Fruit fly (Drosophila melanogaster) whole organism, adult: Measurements from ENCODE around the gene CG14610.

Experiments used
- CG11617 ChIP-seq: fragments of 200-800 bp; sonication (Bioruptor generic); optimal IDR thresholded peaks from 2 replicates; lab custom pipeline; 2017; ENCODE audit warnings: mild to moderate bottlenecking, missing biosample characterization, missing genetic modification reagents, missing genetic modification characterization
- CG12768 ChIP-seq: fragments of 200-800 bp; sonication (Bioruptor generic); optimal IDR thresholded peaks from 2 replicates; lab custom pipeline; 2017; ENCODE audit warnings: missing biosample characterization, missing genetic modification characterization, mild to moderate bottlenecking, moderate library complexity, missing genetic modification reagents
- CG14711 ChIP-seq: fragments of 200-800 bp; sonication (Bioruptor generic); optimal IDR thresholded peaks from 2 replicates; lab custom pipeline; 2018; ENCODE audit warnings: missing biosample characterization, mild to moderate bottlenecking, missing genetic modification characterization, moderate library complexity
- CG1620 ChIP-seq: fragments of 200-800 bp; sonication (Bioruptor generic); optimal IDR thresholded peaks from 2 replicates; lab custom pipeline; 2016; ENCODE audit warnings: missing biosample characterization, missing genetic modification characterization
- CG5204 ChIP-seq: fragments of 200-800 bp; sonication (Bioruptor generic); optimal IDR thresholded peaks from 2 replicates; lab custom pipeline; 2016; ENCODE audit warnings: missing biosample characterization, missing genetic modification characterization
- CG7101 ChIP-seq: fragments of 200-800 bp; sonication (Bioruptor generic); optimal IDR thresholded peaks from 2 replicates; lab custom pipeline; 2018; ENCODE audit warnings: missing biosample characterization, mild to moderate bottlenecking, missing genetic modification characterization, moderate library complexity
- Crg-1 ChIP-seq: fragments of 200-800 bp; sonication (Bioruptor generic); optimal IDR thresholded peaks from 2 replicates; lab custom pipeline; 2016; ENCODE audit warnings: missing biosample characterization, missing genetic modification characterization
- Hr96 ChIP-seq: fragments of 200-800 bp; sonication (Bioruptor generic); optimal IDR thresholded peaks from 2 replicates; lab custom pipeline; 2016; ENCODE audit warnings: missing biosample characterization, missing genetic modification characterization
- Mnt ChIP-seq: fragments of 200-800 bp; sonication (Bioruptor generic); optimal IDR thresholded peaks from 2 replicates; lab custom pipeline; 2016; ENCODE audit warnings: missing biosample characterization, mild to moderate bottlenecking, missing genetic modification characterization
- cic ChIP-seq: fragments of 200-800 bp; sonication (Bioruptor generic); optimal IDR thresholded peaks from 2 replicates; lab custom pipeline; 2017; ENCODE audit warnings: missing biosample characterization, mild to moderate bottlenecking, missing genetic modification characterization, moderate library complexity
- kay ChIP-seq: fragments of 200-800 bp; sonication (Bioruptor generic); peaks from one replicate; lab custom pipeline; 2016; ENCODE audit warnings: missing biosample characterization, missing genetic modification characterization, borderline replicate concordance
- tj ChIP-seq: fragments of 200-800 bp; sonication (Bioruptor generic); optimal IDR thresholded peaks from 3 replicates; lab custom pipeline; 2017; ENCODE audit warnings: missing biosample characterization, mild to moderate bottlenecking, missing genetic modification characterization, moderate library complexity
- toe ChIP-seq: fragments of 200-800 bp; sonication (Bioruptor generic); optimal IDR thresholded peaks from 2 replicates; lab custom pipeline; 2016; ENCODE audit warnings: missing biosample characterization, missing genetic modification characterization

DNA sequence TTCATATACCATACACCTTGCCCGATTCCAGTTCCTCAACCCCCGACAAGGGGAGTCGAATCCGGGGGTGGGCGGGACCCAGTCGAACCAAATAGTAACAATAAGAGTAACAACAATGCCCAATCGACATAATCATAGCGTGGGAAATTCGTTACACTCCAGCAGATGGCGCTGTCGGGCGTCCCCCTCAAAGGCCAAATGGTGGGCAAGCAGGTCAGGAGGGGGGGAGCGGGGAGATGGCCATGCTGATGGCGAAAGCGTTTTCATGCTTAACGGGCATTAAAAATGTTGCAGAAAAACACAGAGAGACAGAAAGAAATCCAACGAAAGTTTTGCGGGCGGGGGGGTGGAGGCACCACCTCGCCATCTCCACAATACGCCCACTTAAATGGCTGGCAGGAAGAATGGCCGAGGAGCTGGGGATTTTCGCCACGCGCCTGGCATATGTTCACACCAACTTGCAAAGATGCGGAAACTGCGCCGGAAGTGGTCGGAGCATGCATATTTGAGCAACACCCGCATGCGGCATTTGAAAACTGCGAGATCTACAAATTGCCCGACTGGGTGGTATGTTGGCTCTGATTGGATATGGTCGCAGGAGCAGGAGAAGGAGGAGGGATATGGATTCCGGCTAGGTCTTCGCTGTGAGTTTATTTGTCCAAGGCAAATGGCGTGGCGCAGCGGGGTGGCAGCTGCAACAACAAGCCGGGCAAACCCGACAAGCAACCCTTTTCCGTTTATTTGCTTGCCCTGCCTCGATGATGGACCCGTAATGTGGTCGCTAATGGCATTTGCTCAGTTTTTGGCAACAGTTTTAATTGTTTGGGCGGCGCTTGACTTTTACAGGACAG lies 4.7 kb downstream of the CG14610 start:
- TF ChIP-seq tj (GFP tag; lab: Kevin White, UChicago) (no peak), Crg-1 (GFP tag; lab: Kevin White, UChicago) (no peak), Mnt (no peak), kay (no peak), CG1620 (GFP tag; lab: Kevin White, UChicago) (no peak), CG11617 (GFP tag; lab: Kevin White, UChicago) (no peak), cic (GFP tag; lab: Kevin White, UChicago) (no peak), Hr96 (GFP tag; lab: Kevin White, UChicago) (no peak), CG7101 (tag; lab: Kevin White, UChicago) (no peak), CG14711 (no peak), CG5204 (GFP tag; lab: Kevin White, UChicago) (no peak), CG12768 (GFP tag; lab: Kevin White, UChicago) (no peak), toe (no peak)
